Worm (Caenorhabditis elegans) whole organism, L4/young adult: ENCODE data around the gene syx-2.

ENCODE experiments used
- W03F9.2 ChIP-seq: fragments of 150-350 bp; optimal IDR thresholded peaks from 2 replicates; lab custom pipeline; 2014; ENCODE audit warnings: missing biosample characterization, missing genetic modification characterization
- dao-5 ChIP-seq: sonication (generic microtip); optimal IDR thresholded peaks from 2 replicates; lab custom pipeline; 2016; ENCODE audit warnings: missing genotype, missing genetic modification characterization, moderate library complexity, missing compliant biosample characterization
- him-1 ChIP-seq: sonication (generic microtip); optimal IDR thresholded peaks from 2 replicates; lab custom pipeline; 2016; ENCODE audit warnings: missing genotype, missing genetic modification reagents, missing genetic modification characterization, missing compliant biosample characterization

The syx-2 gene

DNA sequence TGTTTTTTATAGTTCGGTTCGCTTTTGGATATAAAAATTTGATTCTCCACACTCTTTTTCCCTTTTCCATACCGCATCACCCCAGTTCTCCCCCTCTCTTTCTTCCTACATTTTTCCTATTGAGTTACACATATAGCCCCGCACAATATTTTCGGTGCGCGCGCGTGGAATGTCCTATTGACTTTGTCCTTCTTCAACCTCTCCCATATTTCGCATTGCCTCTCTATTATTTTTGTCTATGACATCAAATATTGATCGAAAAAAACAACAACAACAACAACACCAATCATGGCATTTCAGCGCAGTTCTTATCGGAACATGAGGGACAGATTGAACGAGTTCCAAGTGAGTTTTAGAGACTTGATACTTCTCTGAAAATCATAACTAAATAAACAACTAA is at the start of gene syx-2:
Gene syx-2 (plus strand): TSS at position 301 of the 400 bp plus-strand sequence.
- TF ChIP-seq W03F9.2 (no peak), him-1 (tag; lab: Kevin White, UChicago) (no peak), dao-5 (no peak)

DNA sequence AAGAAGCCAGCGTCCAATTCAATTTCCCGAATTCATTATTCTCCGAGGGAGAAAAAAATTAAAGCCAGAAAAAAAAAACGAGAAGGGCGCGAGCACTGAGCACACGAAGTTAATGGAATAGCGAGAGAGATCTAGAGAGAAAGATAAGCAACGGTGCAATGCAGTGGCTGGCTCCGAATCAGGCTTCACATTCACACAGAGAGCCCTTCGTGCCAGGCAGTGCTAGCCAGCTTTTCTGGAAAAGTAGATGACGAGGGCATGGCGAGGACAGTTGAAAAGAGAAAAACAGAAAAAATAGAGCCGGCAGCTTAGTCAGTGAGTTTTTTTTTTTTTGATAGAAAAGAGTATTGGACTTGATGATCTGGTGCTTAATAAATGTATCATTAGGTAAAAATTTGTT is 46.3 kb upstream of the syx-2 start:
- TF ChIP-seq dao-5 (no peak), W03F9.2 (no peak), him-1 (tag; lab: Kevin White, UChicago) (no peak)

DNA sequence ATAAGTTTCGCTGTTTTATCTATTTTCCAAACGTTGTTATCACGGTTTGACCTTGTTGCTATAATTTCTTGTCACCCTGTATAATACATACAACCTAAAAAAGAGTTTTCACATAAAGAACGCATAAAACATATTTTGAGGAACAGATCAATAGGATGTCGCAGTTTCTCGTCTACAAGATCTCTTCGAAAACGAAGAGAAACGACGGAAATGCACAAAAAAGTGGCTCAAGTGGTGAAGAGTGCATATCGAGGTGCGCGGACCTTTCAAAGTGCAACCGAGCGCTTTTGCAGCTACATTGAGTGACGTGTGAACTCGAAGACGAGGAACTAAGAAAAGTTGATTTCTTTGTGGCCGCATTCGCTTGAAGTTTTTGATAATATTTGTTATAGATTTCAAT is 45.7 kb upstream of the syx-2 start, which contains the start of gene Y26E6A.2:
Gene Y26E6A.2 (minus strand): TSS at position 101 of the 400 bp plus-strand sequence.
- TF ChIP-seq him-1 (tag; lab: Kevin White, UChicago) (no peak), W03F9.2 (no peak), dao-5 (no peak)

DNA sequence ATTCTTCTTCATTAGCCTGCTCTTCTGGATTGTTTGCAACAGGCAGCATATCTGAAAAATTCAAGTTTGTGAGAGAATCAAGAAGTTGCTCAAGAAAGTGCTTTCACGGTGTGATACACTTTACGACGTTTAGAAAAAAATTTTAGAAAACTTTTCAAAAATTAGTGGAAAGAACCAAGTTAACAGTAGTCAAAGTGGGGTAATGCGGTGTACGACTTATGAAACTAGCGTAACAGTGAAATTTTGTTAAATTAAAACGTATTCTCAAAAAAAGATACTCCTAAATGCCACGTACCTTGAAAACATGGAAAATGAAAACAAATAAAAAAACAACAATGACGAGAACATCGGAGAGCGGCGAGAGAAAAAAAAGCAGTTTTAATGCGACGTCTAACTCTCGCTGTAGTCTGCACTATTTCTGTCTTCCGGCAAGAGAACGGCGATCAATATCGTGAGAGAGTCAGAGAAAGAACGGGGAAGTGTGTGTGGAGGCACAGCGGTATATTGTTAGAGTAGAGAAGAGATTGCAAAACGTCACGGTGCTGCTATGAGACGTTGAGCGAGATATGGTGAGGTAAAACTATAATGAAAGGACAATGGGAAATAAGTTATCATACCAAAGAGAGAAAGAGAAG is 42.7 kb upstream of the syx-2 start, which contains the start of gene ekl-5:
Gene ekl-5 (minus strand): TSS at position 51 of the 635 bp plus-strand sequence.
- TF ChIP-seq W03F9.2 (peak; percentile 49), dao-5 (no peak), him-1 (tag; lab: Kevin White, UChicago) (no peak)

DNA sequence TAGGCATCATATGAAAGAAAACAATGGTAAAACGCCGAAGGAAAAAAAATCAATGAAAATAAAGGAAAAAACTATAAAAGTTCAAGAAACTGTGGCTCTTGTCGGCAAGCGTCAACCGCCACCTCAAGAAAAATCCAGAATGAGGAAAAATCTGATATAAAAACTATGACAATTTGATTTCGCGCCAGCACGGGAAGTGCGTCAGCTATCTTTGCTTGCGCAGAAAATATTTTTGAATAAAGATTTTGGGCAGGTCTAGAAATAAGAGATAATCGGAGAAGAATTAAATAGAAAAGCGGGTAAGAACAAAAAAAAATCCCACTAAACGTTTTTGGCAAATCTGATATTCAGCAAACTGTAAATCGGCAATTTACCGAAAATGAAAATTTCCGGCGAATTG is 41.8 kb upstream of the syx-2 start:
- TF ChIP-seq dao-5 (no peak), W03F9.2 (no peak), him-1 (tag; lab: Kevin White, UChicago) (no peak)

DNA sequence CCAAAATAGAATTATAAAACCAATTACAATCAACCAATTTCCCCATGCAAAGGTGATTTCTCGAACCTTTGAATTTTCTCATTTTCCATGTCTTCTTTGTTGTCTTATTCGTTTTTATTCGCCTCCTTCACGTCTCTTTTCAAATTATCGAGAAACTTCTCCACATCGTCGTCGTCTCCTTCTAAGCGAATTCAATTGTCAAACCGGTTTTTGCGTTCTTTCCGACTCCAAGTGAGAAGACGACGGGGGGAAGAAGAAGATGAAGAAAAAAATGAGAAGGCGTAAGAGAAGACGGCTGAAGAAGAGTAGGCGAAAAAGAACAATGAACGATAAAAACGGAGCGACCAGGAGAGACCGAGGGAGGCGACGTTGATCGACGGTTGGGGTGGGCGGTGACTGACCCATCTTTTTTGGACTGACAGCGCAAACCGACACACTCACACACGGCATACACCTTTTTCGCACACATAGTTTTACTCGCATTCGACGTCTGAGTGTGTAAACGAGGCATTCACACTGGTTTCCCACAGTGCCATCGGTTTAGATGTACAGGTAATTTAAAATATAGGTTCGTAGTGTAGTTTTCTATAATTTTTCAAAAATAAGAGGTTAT is 39.5 kb upstream of the syx-2 start:
- TF ChIP-seq W03F9.2 (no peak), him-1 (tag; lab: Kevin White, UChicago) (no peak), dao-5 (no peak)

DNA sequence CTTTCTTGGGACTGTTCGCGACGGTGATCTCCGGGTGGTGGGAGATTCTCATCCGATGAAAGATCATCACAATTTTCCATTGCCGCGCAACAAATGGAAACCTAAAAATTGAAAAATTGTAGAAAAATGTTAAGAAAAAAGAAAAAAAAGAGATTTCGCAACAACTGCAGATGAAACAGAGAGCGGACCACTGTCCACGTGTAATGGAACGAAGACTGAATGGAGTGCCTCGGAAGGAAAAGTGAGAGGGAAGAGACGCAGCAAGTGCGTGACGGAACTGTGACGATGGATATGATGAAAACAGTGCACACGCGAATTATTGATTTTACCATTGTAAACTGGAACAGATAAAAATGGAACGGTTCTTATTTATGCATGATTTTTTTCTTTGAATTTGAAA is 33.9 kb upstream of the syx-2 start, which contains the start of gene meg-2:
Gene meg-2 (minus strand): TSS at position 101 of the 400 bp plus-strand sequence.
- TF ChIP-seq dao-5, result no peak
- no peak for TF ChIP-seq W03F9.2
- TF ChIP-seq him-1 (tag; lab: Kevin White, UChicago), result no peak

DNA sequence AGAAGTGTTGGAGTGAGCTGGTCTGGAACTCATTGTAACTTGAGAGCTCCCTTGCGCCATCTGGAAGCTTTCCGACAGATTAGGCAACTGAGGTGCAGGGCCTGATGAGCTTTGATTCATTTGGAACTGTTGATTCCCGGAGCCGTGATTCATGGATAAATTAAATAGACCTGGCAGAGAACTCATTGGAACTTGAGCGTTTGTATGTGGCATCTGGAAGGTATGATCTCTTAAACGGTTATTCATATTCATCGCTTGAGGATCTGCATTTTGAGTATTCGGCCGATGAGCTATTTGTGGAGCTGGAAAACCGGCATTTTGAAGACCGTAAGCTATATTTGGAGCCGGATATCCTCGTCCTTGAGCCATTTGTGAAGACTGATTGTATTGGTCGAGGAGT is 31.4 kb upstream of the syx-2 start:
- no peak for TF ChIP-seq him-1 (tag; lab: Kevin White, UChicago)

DNA sequence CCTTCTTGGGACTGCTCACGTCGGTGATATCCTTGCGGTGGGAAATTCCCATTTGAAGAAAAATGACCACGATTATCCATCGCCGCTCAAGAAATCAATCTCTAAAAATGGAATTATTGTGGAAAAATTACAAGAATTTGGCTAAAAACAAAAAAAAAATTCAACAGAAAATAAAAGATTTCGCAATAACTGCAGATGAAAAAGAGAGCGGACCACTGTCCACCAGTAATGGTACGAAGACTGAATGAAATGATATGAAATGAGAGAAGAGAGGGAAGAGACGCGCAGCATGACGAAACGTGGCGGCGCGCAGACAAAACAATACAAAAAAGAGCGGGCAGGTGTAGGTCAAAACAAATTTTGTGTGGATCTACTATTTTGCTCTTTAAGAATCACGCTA is 30.4 kb upstream of the syx-2 start, which contains the start of gene meg-1:
Gene meg-1 (minus strand): TSS at position 101 of the 400 bp plus-strand sequence.
- TF ChIP-seq W03F9.2 (no peak), dao-5 (no peak), him-1 (tag; lab: Kevin White, UChicago) (no peak)

DNA sequence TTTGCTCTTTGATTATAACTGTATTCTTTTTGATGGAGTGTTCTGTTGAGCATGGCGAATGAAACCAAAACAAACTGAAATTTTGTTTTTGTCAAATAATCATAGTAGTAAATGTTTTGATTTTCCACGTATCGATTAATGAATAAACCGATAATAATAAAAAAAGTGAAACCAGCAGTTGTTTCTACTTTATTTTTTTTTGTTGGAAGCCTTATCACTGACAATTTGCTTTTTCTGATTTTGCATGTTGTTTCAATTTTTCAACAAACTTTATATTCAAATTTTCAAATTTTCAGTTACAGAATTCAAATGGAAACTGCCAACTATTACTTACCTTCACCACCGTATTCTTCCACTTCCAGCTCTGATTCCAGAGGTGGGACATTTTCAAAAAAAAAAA is 25.4 kb upstream of the syx-2 start, which contains the start of gene elt-3:
Gene elt-3 (plus strand): TSS at position 301 of the 400 bp plus-strand sequence.
- TF ChIP-seq dao-5 (no peak), him-1 (tag; lab: Kevin White, UChicago) (no peak), W03F9.2 (no peak)

DNA sequence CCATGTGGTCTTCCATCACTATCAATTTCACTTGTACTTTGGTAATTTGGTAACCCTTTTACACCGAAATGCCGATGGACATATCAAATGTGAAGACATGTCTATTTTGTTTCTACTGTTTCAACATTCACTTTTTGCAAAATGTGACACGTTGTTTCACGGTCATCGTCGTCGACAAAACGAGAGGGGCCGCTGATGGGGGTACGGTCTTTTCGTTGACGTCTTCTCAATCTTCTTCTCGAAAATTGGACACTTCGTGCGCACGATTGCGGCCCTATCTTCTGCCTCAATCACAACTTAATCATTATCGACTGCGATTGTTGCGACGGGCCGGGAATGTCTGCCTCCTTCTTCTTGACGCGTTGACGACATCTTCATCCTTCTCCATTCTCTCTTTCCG is 23.2 kb upstream of the syx-2 start:
- no peak for TF ChIP-seq him-1 (tag; lab: Kevin White, UChicago)
- no peak for TF ChIP-seq dao-5
- no peak for TF ChIP-seq W03F9.2

DNA sequence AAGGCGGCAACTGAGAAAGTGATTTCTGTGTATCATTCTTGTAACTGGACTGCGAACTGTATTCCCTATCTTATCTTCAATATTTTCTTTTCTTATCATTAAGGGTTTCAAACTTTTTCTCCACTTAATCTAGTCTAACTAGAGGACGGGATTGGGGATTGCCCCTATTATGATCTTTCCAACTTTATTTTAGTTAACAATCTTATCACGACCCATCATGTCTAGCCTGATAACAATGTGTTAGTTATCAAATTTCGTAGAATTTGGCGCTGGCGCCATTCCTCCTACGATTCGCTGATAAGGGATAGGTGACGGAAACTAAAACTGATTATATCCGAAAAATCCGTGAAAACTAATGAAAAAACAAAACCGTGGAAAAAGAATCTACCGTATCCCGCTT is 22.6 kb upstream of the syx-2 start:
- no peak for TF ChIP-seq W03F9.2
- TF ChIP-seq him-1 (tag; lab: Kevin White, UChicago), result no peak
- no peak for TF ChIP-seq dao-5

DNA sequence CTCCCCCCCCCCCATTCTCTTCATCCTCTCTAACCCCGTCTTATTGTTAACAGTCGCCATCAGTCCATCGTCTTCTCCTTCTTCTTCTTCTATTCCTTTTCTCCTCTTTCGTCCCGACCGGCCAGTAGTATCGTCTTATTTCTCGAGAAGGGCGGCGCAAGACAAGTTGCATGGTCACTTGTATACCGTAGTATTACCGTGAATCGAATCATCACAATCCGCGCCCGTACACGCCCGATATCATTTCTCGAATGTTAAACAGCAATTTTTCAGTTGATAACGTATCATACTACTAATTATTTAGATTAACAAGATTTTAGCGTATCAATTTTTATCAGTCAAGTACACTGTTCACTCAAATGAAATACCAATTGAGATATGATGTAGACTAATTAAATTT is 22.0 kb upstream of the syx-2 start:
- TF ChIP-seq him-1 (tag; lab: Kevin White, UChicago), result no peak
- no peak for TF ChIP-seq W03F9.2
- no peak for TF ChIP-seq dao-5

DNA sequence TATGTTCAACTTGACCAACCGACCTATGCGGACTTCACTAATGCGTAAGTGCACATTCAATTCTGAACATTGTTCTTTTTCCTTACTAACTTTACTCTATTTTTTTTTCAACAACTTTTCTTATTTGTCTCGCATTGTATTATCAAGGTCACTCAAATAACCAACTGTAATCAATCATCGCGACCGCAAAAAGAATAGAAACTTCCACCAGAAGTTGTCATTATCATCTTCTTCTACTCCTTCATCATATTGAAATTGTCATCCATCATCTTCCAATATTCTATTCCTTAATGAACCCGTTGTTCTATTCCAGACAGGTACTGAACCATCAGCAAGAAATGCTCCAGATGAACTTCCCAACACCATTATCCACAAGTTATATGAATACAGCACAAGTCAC is 20.6 kb upstream of the syx-2 start:
- TF ChIP-seq W03F9.2, result no peak
- no peak for TF ChIP-seq dao-5
- no peak for TF ChIP-seq him-1 (tag; lab: Kevin White, UChicago)

DNA sequence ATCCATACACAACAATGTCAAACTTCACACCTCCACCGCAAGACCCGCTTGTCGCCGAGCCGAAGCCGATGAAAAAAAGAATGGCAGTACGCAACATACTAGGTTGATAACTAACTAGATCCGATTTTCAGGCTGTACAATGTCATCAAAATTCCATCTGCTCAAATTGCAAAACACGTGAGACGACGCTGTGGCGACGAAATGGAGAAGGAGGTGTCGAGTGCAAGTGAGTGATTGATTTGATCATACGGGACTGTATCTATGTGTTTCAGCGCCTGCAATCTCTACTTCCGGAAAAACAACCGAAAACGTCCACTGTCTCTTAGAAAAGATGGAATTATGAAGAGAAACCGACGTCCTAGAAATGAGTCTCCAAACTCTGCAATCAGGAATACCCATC is 19.7 kb upstream of the syx-2 start:
- no peak for TF ChIP-seq him-1 (tag; lab: Kevin White, UChicago)
- TF ChIP-seq dao-5, result no peak
- TF ChIP-seq W03F9.2, result no peak
